Worm (Caenorhabditis elegans) whole organism, midembryonic: Measurements from ENCODE around the gene frm-10.

ENCODE experiments used
- T22C8.4 ChIP-seq: fragments of 200-800 bp; sonication (Bioruptor generic); IDR thresholded peaks from 2 replicates; pipeline ENCODE4 v1.3.6; 2022; ENCODE audit warnings: missing genetic modification characterization, missing compliant biosample characterization
- cog-1 ChIP-seq: sonication (generic microtip); optimal IDR thresholded peaks from 2 replicates; lab custom pipeline; 2016; ENCODE audit warnings: missing genetic modification characterization, missing compliant biosample characterization
- flt-1 ChIP-seq: fragments of 200-800 bp; sonication (Bioruptor generic); IDR thresholded peaks from 2 replicates; pipeline ENCODE4 v1.3.6; 2022; ENCODE audit warnings: missing genetic modification characterization, missing compliant biosample characterization
- klf-2 ChIP-seq: fragments of 200-800 bp; sonication (Bioruptor generic); conservative IDR thresholded peaks from 2 replicates; pipeline ENCODE4 v1.3.6; 2022; ENCODE audit warnings: missing genetic modification reagents, missing genetic modification characterization, missing compliant biosample characterization
- med-1 ChIP-seq: sonication (generic microtip); optimal IDR thresholded peaks from 2 replicates; lab custom pipeline; 2017; ENCODE audit warnings: missing genetic modification characterization, mild to moderate bottlenecking, missing compliant biosample characterization, antibody characterized with exemption, missing genetic modification reagents; ENCODE audit not compliant: insufficient read depth
- ref-1 ChIP-seq: fragments of 200-800 bp; sonication (Bioruptor generic); conservative IDR thresholded peaks from 2 replicates; pipeline ENCODE4 v1.3.6; 2022; ENCODE audit warnings: missing genetic modification reagents, missing genetic modification characterization, missing compliant biosample characterization
- tab-1 ChIP-seq: fragments of 200-800 bp; sonication (Bioruptor generic); IDR thresholded peaks from 2 replicates; pipeline ENCODE4 v1.3.6; 2022; ENCODE audit warnings: missing genetic modification characterization, missing compliant biosample characterization
- ztf-23 ChIP-seq: fragments of 200-800 bp; sonication (Bioruptor generic); IDR thresholded peaks from 2 replicates; pipeline ENCODE4 v1.3.6; 2022; ENCODE audit warnings: missing genetic modification reagents, missing genetic modification characterization, missing compliant biosample characterization

DNA sequence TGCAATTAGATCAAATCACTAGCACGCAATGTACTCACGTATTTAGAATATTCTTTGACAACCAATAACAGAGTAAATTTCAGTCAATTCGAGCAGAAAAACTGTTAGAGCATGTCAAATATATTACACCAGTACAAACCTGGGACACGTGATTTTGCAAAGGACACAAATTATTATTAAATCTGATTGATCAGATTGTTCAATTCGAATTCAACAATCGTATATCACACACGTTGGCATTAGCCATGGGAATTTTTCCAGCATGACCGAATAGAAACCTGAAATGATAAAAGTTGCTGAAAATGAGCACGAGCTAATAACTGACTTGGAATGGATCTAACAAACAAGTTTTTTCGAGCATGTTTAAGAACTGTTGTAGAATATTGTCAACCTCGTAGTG, 40.0 kb upstream of the frm-10 start, which contains the start of gene srv-9:
- TF ChIP-seq tab-1 = no peak
- no peak for TF ChIP-seq med-1 (GFP tag; lab: Kevin White, UChicago)
- TF ChIP-seq flt-1 (GFP tag; lab: Robert Waterston, UW) = no peak
- TF ChIP-seq klf-2 = no peak
- TF ChIP-seq ztf-23 = no peak
- TF ChIP-seq ref-1 (GFP tag; lab: Robert Waterston, UW) = no peak
- no peak for TF ChIP-seq T22C8.4
- no peak for TF ChIP-seq cog-1 (tag; lab: Kevin White, UChicago)
